Worm (Caenorhabditis elegans) whole organism, mixed stage, embryonic: ENCODE measurements around the gene F07F6.1.

Source experiments
- elt-1 ChIP-seq: sonication (generic microtip); optimal IDR thresholded peaks from 2 replicates; lab custom pipeline; 2017; ENCODE audit warnings: missing genetic modification characterization, mild to moderate bottlenecking, missing compliant biosample characterization, antibody characterized with exemption, moderate library complexity, borderline replicate concordance; ENCODE audit not compliant: insufficient read depth
- elt-3 ChIP-seq: fragments of 150-350 bp; optimal IDR thresholded peaks from 2 replicates; lab custom pipeline; 2014; ENCODE audit warnings: missing biosample characterization, missing genetic modification characterization
- ham-2 ChIP-seq: fragments of 200-800 bp; sonication (Bioruptor generic); optimal IDR thresholded peaks from 2 replicates; lab custom pipeline; 2018; ENCODE audit warnings: mild to moderate bottlenecking, missing genetic modification characterization, missing compliant biosample characterization
- lin-13 ChIP-seq: fragments of 150-350 bp; optimal IDR thresholded peaks from 2 replicates; lab custom pipeline; 2014; ENCODE audit warnings: missing biosample characterization, missing genetic modification characterization
- lsy-2 ChIP-seq: fragments of 150-350 bp; optimal IDR thresholded peaks from 2 replicates; lab custom pipeline; 2014; ENCODE audit warnings: missing biosample characterization, missing genetic modification characterization
- mab-5 ChIP-seq: fragments of 150-350 bp; optimal IDR thresholded peaks from 2 replicates; lab custom pipeline; 2014; ENCODE audit warnings: missing biosample characterization, missing genetic modification characterization
- mep-1 ChIP-seq: fragments of 150-350 bp; optimal IDR thresholded peaks from 2 replicates; lab custom pipeline; 2017; ENCODE audit warnings: missing biosample characterization, missing genetic modification reagents, missing genetic modification characterization, inconsistent platforms
- nhr-12 ChIP-seq: fragments of 150-350 bp; optimal IDR thresholded peaks from 2 replicates; lab custom pipeline; 2014; ENCODE audit warnings: missing biosample characterization, missing genetic modification characterization
- nhr-237 ChIP-seq: fragments of 150-350 bp; optimal IDR thresholded peaks from 2 replicates; lab custom pipeline; 2014; ENCODE audit warnings: missing biosample characterization, missing genetic modification characterization
- nhr-28 ChIP-seq: fragments of 150-350 bp; optimal IDR thresholded peaks from 2 replicates; lab custom pipeline; 2014; ENCODE audit warnings: missing biosample characterization, missing genetic modification characterization
- pha-4 ChIP-seq: fragments of 150-350 bp; optimal IDR thresholded peaks from 2 replicates; lab custom pipeline; 2018; ENCODE audit warnings: missing biosample characterization, missing genetic modification reagents, missing genetic modification characterization
- sptf-1 ChIP-seq: sonication (generic microtip); optimal IDR thresholded peaks from 2 replicates; lab custom pipeline; 2017; ENCODE audit warnings: mild to moderate bottlenecking, missing genetic modification characterization, moderate library complexity, missing compliant biosample characterization
- unc-39 ChIP-seq: fragments of 150-350 bp; optimal IDR thresholded peaks from 2 replicates; lab custom pipeline; 2014; ENCODE audit warnings: missing biosample characterization, missing genetic modification characterization

DNA sequence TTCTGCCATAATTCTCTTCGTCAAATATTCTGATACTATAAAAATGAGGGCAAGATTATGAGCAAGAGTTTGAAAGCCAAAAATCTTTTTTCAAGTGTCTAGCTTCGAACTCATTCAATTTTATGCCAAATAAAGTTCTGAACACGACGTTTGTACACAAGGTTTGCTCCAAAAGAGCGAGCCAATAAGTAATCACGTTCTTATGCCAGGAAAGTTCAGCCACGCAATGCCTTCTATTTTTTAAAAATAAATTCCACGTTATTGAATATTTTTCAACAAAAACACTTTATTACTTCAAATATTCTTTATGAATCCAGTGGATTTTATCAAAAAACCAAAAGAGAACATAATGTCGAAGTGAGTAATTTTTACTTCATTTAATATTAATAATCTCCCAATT, 50.2 kb downstream of the F07F6.1 start, which contains the start of gene nep-5:
- TF ChIP-seq pha-4 (tag; lab: Kevin White, UChicago) (no peak), elt-3 (no peak), nhr-237 (tag; lab: Kevin White, UChicago) (no peak), nhr-12 (no peak), lin-13 (no peak), unc-39 (tag; lab: Kevin White, UChicago) (no peak), mab-5 (no peak), lsy-2 (tag; lab: Kevin White, UChicago) (no peak), mep-1 (tag; lab: Kevin White, UChicago) (no peak), nhr-28 (tag; lab: Kevin White, UChicago) (no peak), ham-2 (GFP tag; lab: Kevin White, UChicago) (no peak), sptf-1 (tag; lab: Kevin White, UChicago) (no peak), elt-1 (no peak)
